Worm (Caenorhabditis elegans) whole organism, L4 larva: ENCODE measurements around the gene prx-12.
A peak's percentile ranks its signal among the peaks of the same experiment; 100 is the strongest.

Experiments used
- D1046.2 ChIP-seq: fragments of 200-800 bp; sonication (Bioruptor generic); IDR thresholded peaks from 2 replicates; pipeline ENCODE4 v1.3.6; 2022; ENCODE audit warnings: missing genetic modification characterization, missing compliant biosample characterization
- F26F4.8 ChIP-seq: fragments of 200-800 bp; sonication (Bioruptor generic); conservative IDR thresholded peaks from 2 replicates; pipeline ENCODE4 v1.3.6; 2022; ENCODE audit warnings: missing genetic modification characterization, missing compliant biosample characterization
- F37D6.2 ChIP-seq: sonication (generic microtip); optimal IDR thresholded peaks from 2 replicates; lab custom pipeline; 2016; ENCODE audit warnings: mild to moderate bottlenecking, missing genetic modification characterization, missing compliant biosample characterization
- F49E8.2 ChIP-seq: sonication (generic microtip); optimal IDR thresholded peaks from 2 replicates; lab custom pipeline; 2016; ENCODE audit warnings: missing compliant biosample characterization, mild to moderate bottlenecking, missing genetic modification characterization, borderline replicate concordance
- T26A8.4 ChIP-seq: fragments of 200-800 bp; sonication (Bioruptor generic); IDR thresholded peaks from 2 replicates; pipeline ENCODE4 v1.3.6; 2022; ENCODE audit warnings: missing genetic modification characterization, missing compliant biosample characterization
- Y48G9A.11 ChIP-seq: fragments of 200-800 bp; sonication (Bioruptor generic); IDR thresholded peaks from 2 replicates; pipeline ENCODE4 v1.3.6; 2022; ENCODE audit warnings: missing genetic modification reagents, missing genetic modification characterization, missing compliant biosample characterization
- aly-2 ChIP-seq: sonication (generic microtip); optimal IDR thresholded peaks from 2 replicates; lab custom pipeline; 2018; ENCODE audit warnings: missing biosample characterization, missing genetic modification characterization
- ama-1 ChIP-seq: fragments of 150-350 bp; optimal IDR thresholded peaks from 2 replicates; lab custom pipeline; 2014; ENCODE audit warnings: inconsistent platforms, mixed read lengths
- ceh-20 ChIP-seq: fragments of 200-800 bp; sonication (Bioruptor generic); IDR thresholded peaks from 2 replicates; pipeline ENCODE4 v1.3.6; 2022; ENCODE audit warnings: missing genetic modification reagents, missing genetic modification characterization, missing compliant biosample characterization
- ceh-44 ChIP-seq: fragments of 200-800 bp; sonication (Bioruptor generic); IDR thresholded peaks from 2 replicates; pipeline ENCODE4 v1.3.6; 2022; ENCODE audit warnings: missing genetic modification reagents, missing genetic modification characterization, missing compliant biosample characterization
- ceh-62 ChIP-seq: sonication (generic microtip); optimal IDR thresholded peaks from 2 replicates; lab custom pipeline; 2017; ENCODE audit warnings: missing biosample characterization, missing genetic modification characterization
- ceh-82 ChIP-seq: sonication (generic microtip); optimal IDR thresholded peaks from 2 replicates; lab custom pipeline; 2017; ENCODE audit warnings: missing biosample characterization, missing genetic modification characterization
- cey-2 ChIP-seq: sonication (generic microtip); optimal IDR thresholded peaks from 3 replicates; lab custom pipeline; 2017; ENCODE audit warnings: missing genetic modification characterization, mild to moderate bottlenecking, missing compliant biosample characterization, antibody characterized with exemption, borderline replicate concordance; ENCODE audit not compliant: insufficient read depth
- ctbp-1 ChIP-seq: fragments of 200-800 bp; sonication (Bioruptor generic); IDR thresholded peaks from 2 replicates; pipeline ENCODE4 v1.3.6; 2022; ENCODE audit warnings: missing genetic modification reagents, missing genetic modification characterization, missing compliant biosample characterization
- daf-16 ChIP-seq, 3 experiments: sonication (generic microtip); optimal IDR thresholded peaks; 2 replicates each; lab custom pipeline; 2016 to 2017; ENCODE audit warnings: missing genetic modification characterization in 3 of 3, missing genetic modification reagents in 3 of 3, mild to moderate bottlenecking in 2 of 3, missing compliant biosample characterization in 2 of 3, missing biosample characterization in 1 of 3, moderate library complexity in 1 of 3
- daf-8 ChIP-seq: fragments of 200-800 bp; sonication (Bioruptor generic); IDR thresholded peaks from 2 replicates; pipeline ENCODE4 v1.3.6; 2022; ENCODE audit warnings: missing genetic modification characterization, missing compliant biosample characterization
- dve-1 ChIP-seq: sonication (generic microtip); optimal IDR thresholded peaks from 2 replicates; lab custom pipeline; 2017; ENCODE audit warnings: antibody characterized with exemption, mild to moderate bottlenecking, missing genetic modification characterization, missing compliant biosample characterization; ENCODE audit not compliant: insufficient read depth
- egl-27 ChIP-seq: sonication (generic microtip); optimal IDR thresholded peaks from 3 replicates; lab custom pipeline; 2017; ENCODE audit warnings: missing biosample characterization, missing genetic modification reagents, missing genetic modification characterization
- hif-1 ChIP-seq, 2 experiments: sonication (generic microtip); optimal IDR thresholded peaks; 2 replicates each; lab custom pipeline; 2016 to 2017; ENCODE audit warnings: missing compliant biosample characterization in 2 of 2, missing genetic modification characterization in 2 of 2, missing genetic modification reagents in 2 of 2, missing genotype in 2 of 2, mild to moderate bottlenecking in 1 of 2
- hlh-11 ChIP-seq: fragments of 200-800 bp; sonication (Bioruptor generic); optimal IDR thresholded peaks from 2 replicates; lab custom pipeline; 2018; ENCODE audit warnings: mild to moderate bottlenecking, missing genetic modification characterization, missing compliant biosample characterization
- hlh-30 ChIP-seq: sonication (generic microtip); optimal IDR thresholded peaks from 2 replicates; lab custom pipeline; 2017; ENCODE audit warnings: antibody characterized with exemption, mild to moderate bottlenecking, missing genetic modification characterization, missing compliant biosample characterization; ENCODE audit not compliant: insufficient read depth
- hmg-1.1 ChIP-seq: fragments of 200-800 bp; sonication (Bioruptor generic); IDR thresholded peaks from 2 replicates; pipeline ENCODE4 v1.3.6; 2022; ENCODE audit warnings: missing genetic modification reagents, missing genetic modification characterization, missing compliant biosample characterization
- lin-1 ChIP-seq: fragments of 200-800 bp; sonication (Bioruptor generic); IDR thresholded peaks from 2 replicates; pipeline ENCODE4 v1.3.6; 2022; ENCODE audit warnings: missing genetic modification reagents, missing genetic modification characterization, missing compliant biosample characterization
- madf-5 ChIP-seq, 2 experiments: fragments of 200-800 bp; sonication (Bioruptor generic); IDR thresholded peaks; 2 replicates each; pipeline ENCODE4 v1.3.6; 2022; ENCODE audit warnings: missing compliant biosample characterization in 2 of 2, missing genetic modification characterization in 2 of 2
- mep-1 ChIP-seq: fragments of 150-350 bp; sonication (generic microtip); optimal IDR thresholded peaks from 3 replicates; lab custom pipeline; 2014; ENCODE audit warnings: missing biosample characterization, missing genetic modification characterization
- mxl-2 ChIP-seq: fragments of 200-800 bp; sonication (Bioruptor generic); conservative IDR thresholded peaks from 2 replicates; pipeline ENCODE4 v1.3.6; 2022; ENCODE audit warnings: missing genetic modification reagents, missing genetic modification characterization, missing compliant biosample characterization
- mxl-3 ChIP-seq: fragments of 200-800 bp; sonication (Bioruptor generic); optimal IDR thresholded peaks from 2 replicates; lab custom pipeline; 2018; ENCODE audit warnings: mild to moderate bottlenecking, missing genetic modification characterization, missing compliant biosample characterization
- nhr-102 ChIP-seq: sonication (generic microtip); optimal IDR thresholded peaks from 2 replicates; lab custom pipeline; 2016; ENCODE audit warnings: mild to moderate bottlenecking, missing genetic modification characterization, moderate library complexity, missing compliant biosample characterization
- nhr-11 ChIP-seq: fragments of 150-350 bp; optimal IDR thresholded peaks from 2 replicates; lab custom pipeline; 2014; ENCODE audit warnings: missing biosample characterization, missing genetic modification characterization
- nhr-111 ChIP-seq: fragments of 200-800 bp; sonication (Bioruptor generic); optimal IDR thresholded peaks from 2 replicates; lab custom pipeline; 2018; ENCODE audit warnings: mild to moderate bottlenecking, missing genetic modification characterization, missing compliant biosample characterization
- nhr-237 ChIP-seq: sonication (generic microtip); optimal IDR thresholded peaks from 2 replicates; lab custom pipeline; 2017; ENCODE audit warnings: missing biosample characterization, missing genetic modification characterization
- nhr-25 ChIP-seq: sonication (generic microtip); optimal IDR thresholded peaks from 2 replicates; lab custom pipeline; 2017; ENCODE audit warnings: missing genetic modification characterization, mild to moderate bottlenecking, missing compliant biosample characterization, antibody characterized with exemption, moderate library complexity, borderline replicate concordance; ENCODE audit not compliant: insufficient read depth
- nhr-28 ChIP-seq: fragments of 150-350 bp; optimal IDR thresholded peaks from 2 replicates; lab custom pipeline; 2014; ENCODE audit warnings: missing biosample characterization, missing genetic modification characterization
- nhr-42 ChIP-seq: fragments of 200-800 bp; sonication (Bioruptor generic); IDR thresholded peaks from 2 replicates; pipeline ENCODE4 v1.3.6; 2022; ENCODE audit warnings: missing genetic modification characterization, missing compliant biosample characterization
- nhr-48 ChIP-seq: sonication (generic microtip); optimal IDR thresholded peaks from 2 replicates; lab custom pipeline; 2016; ENCODE audit warnings: mild to moderate bottlenecking, missing genetic modification characterization, missing compliant biosample characterization
- nhr-77 ChIP-seq: fragments of 150-350 bp; optimal IDR thresholded peaks from 2 replicates; lab custom pipeline; 2014; ENCODE audit warnings: missing biosample characterization, missing genetic modification characterization
- pqm-1 ChIP-seq: sonication (generic microtip); optimal IDR thresholded peaks from 2 replicates; lab custom pipeline; 2017; ENCODE audit warnings: missing biosample characterization, missing genetic modification characterization
- snpc-4 ChIP-seq: fragments of 150-350 bp; optimal IDR thresholded peaks from 2 replicates; lab custom pipeline; 2014; ENCODE audit warnings: missing biosample characterization, missing genetic modification characterization
- spr-1 ChIP-seq: sonication (generic microtip); optimal IDR thresholded peaks from 2 replicates; lab custom pipeline; 2016; ENCODE audit warnings: mild to moderate bottlenecking, missing genetic modification characterization, missing compliant biosample characterization
- tra-1 ChIP-seq: fragments of 200-800 bp; sonication (Bioruptor generic); IDR thresholded peaks from 2 replicates; pipeline ENCODE4 v1.3.6; 2022; ENCODE audit warnings: missing genetic modification reagents, missing genetic modification characterization, missing compliant biosample characterization
- unc-39 ChIP-seq: sonication (generic microtip); optimal IDR thresholded peaks from 2 replicates; lab custom pipeline; 2017; ENCODE audit warnings: missing biosample characterization, missing genetic modification characterization
- unc-62 ChIP-seq, 3 experiments: fragments of 150-350 bp in 1 of 3; sonication (generic microtip); optimal IDR thresholded peaks in 2 of 3; peaks in 1 of 3; 1 replicate in 1 of 3; 2 replicates in 2 of 3; lab custom pipeline; 2014 to 2017; ENCODE audit warnings: missing biosample characterization in 3 of 3, missing genetic modification characterization in 3 of 3, missing genetic modification reagents in 3 of 3, missing genotype in 1 of 3
- vab-7 ChIP-seq: fragments of 200-800 bp; sonication (Bioruptor generic); IDR thresholded peaks from 2 replicates; pipeline ENCODE4 v1.3.6; 2022; ENCODE audit warnings: missing genetic modification reagents, missing genetic modification characterization, missing compliant biosample characterization
- zag-1 ChIP-seq: fragments of 150-350 bp; optimal IDR thresholded peaks from 2 replicates; lab custom pipeline; 2014; ENCODE audit warnings: missing biosample characterization, missing genetic modification characterization
- zfp-3 ChIP-seq: fragments of 200-800 bp; sonication (Bioruptor generic); conservative IDR thresholded peaks from 2 replicates; pipeline ENCODE4 v1.3.6; 2022; ENCODE audit warnings: missing genetic modification reagents, missing genetic modification characterization, missing compliant biosample characterization
- zip-2 ChIP-seq: fragments of 150-350 bp; optimal IDR thresholded peaks from 2 replicates; lab custom pipeline; 2014; ENCODE audit warnings: missing biosample characterization, missing genetic modification characterization
- ztf-7 ChIP-seq: fragments of 150-350 bp; optimal IDR thresholded peaks from 2 replicates; lab custom pipeline; 2014; ENCODE audit warnings: missing biosample characterization, missing genetic modification characterization

The prx-12 gene

ce11 chrX:11392924-11393323 lies at the start of gene prx-12:
prx-12 (plus strand) TSS chrX:11393294.
- TF ChIP-seq nhr-28 (tag; lab: Kevin White, UChicago) (peak; percentile 76), ztf-7 (tag; lab: Kevin White, UChicago) (no peak), nhr-237 (tag; lab: Kevin White, UChicago) (no peak), hlh-11 (tag; lab: Kevin White, UChicago) (peak; percentile 25), unc-62 (GFP tag; optimal IDR thresholded peaks at IDR 0.05 in 1 of 2; lab: Kevin White, UChicago) (peak in 1 of 2 experiments; percentile 41), unc-62 (tag; optimal IDR thresholded peaks at IDR 0.05; lab: Kevin White, UChicago) (no peak), dve-1 (tag; lab: Kevin White, UChicago) (peak; percentile 4), daf-16 (GFP tag; optimal IDR thresholded peaks at IDR 0.05; lab: Kevin White, UChicago) (no peak), daf-16 (tag; optimal IDR thresholded peaks at IDR 0.05; lab: Kevin White, UChicago) (peak; percentile 49), hmg-1.1 (GFP tag; lab: Robert Waterston, UW) (0 out of 2 replicates have a peak, but pooled peaks have one; percentile 20), mep-1 (tag; lab: Kevin White, UChicago) (peak; percentile 54), cey-2 (peak; percentile 15), nhr-77 (tag; lab: Kevin White, UChicago) (peak; percentile 35), spr-1 (tag; lab: Kevin White, UChicago) (no peak), pqm-1 (peak; percentile 72)
- TF ChIP-seq, all 104 proteins: peak for 10

ce11 chrX:11344899-11345298 lies 48.2 kb upstream of the prx-12 start:
- TF ChIP-seq daf-8 (GFP tag; lab: Robert Waterston, UW) (no peak), mxl-3 (peak; percentile 54), nhr-25 (tag; lab: Kevin White, UChicago) (no peak), ctbp-1 (GFP tag; lab: Robert Waterston, UW) (no peak), ceh-20 (GFP tag; lab: Robert Waterston, UW) (no peak), mxl-2 (no peak), unc-62 (GFP tag; optimal IDR thresholded peaks at IDR 0.05 in 1 of 2; lab: Kevin White, UChicago) (peak in 1 of 2 experiments; percentile 98), unc-62 (tag; optimal IDR thresholded peaks at IDR 0.05; lab: Kevin White, UChicago) (no peak), nhr-48 (tag; lab: Kevin White, UChicago) (no peak), nhr-42 (GFP tag; lab: Robert Waterston, UW) (no peak), ceh-44 (GFP tag; lab: Robert Waterston, UW) (no peak), vab-7 (GFP tag; lab: Robert Waterston, UW) (no peak), hif-1 (tag; optimal IDR thresholded peaks at IDR 0.05; lab: Kevin White, UChicago) (peak in 1 of 2 experiments; percentile 16), lin-1 (GFP tag; lab: Robert Waterston, UW) (no peak), ceh-82 (tag; lab: Kevin White, UChicago) (no peak), unc-39 (tag; lab: Kevin White, UChicago) (no peak), madf-5 (GFP tag; IDR thresholded peaks at IDR 0.05; lab: Robert Waterston, UW) (no peak), zip-2 (tag; lab: Kevin White, UChicago) (no peak), zag-1 (tag; lab: Kevin White, UChicago) (no peak), T26A8.4 (no peak), nhr-28 (tag; lab: Kevin White, UChicago) (no peak), hlh-30 (peak; percentile 48), snpc-4 (tag; lab: Kevin White, UChicago) (no peak), F26F4.8 (GFP tag; lab: Robert Waterston, UW) (no peak), nhr-111 (no peak), ceh-62 (tag; lab: Kevin White, UChicago) (no peak), egl-27 (no peak), aly-2 (no peak), F49E8.2 (tag; lab: Kevin White, UChicago) (no peak), zfp-3 (GFP tag; lab: Robert Waterston, UW) (no peak), hlh-11 (tag; lab: Kevin White, UChicago) (peak; percentile 42), D1046.2 (GFP tag; lab: Robert Waterston, UW) (no peak), F37D6.2 (tag; lab: Kevin White, UChicago) (no peak), nhr-11 (tag; lab: Kevin White, UChicago) (peak; percentile 33), nhr-102 (no peak), Y48G9A.11 (GFP tag; lab: Robert Waterston, UW) (no peak), pqm-1 (no peak), tra-1 (GFP tag; lab: Robert Waterston, UW) (no peak), ama-1 (lab: Kevin White, UChicago) (no peak), daf-16 (GFP tag; optimal IDR thresholded peaks at IDR 0.05; lab: Kevin White, UChicago) (peak in 1 of 2 experiments; percentile 47), daf-16 (tag; optimal IDR thresholded peaks at IDR 0.05; lab: Kevin White, UChicago) (peak; percentile 17)
